Fruit fly (Drosophila melanogaster): Measurements from ENCODE around the gene RecQ5.

dm6 chr3L:14642820-14643219 lies 10.9 kb upstream of the RecQ5 start:
- no peak for TF ChIP-seq CG4854 (GFP tag; optimal IDR thresholded peaks at IDR 0.05)
- no peak for TF ChIP-seq jumu (GFP tag; optimal IDR thresholded peaks at IDR 0.05)
- TF ChIP-seq CG16815 (GFP tag; optimal IDR thresholded peaks at IDR 0.05): no peak
- no peak for TF ChIP-seq nom (GFP tag; optimal IDR thresholded peaks at IDR 0.05)
- no peak for TF ChIP-seq CG13287 (GFP tag; IDR thresholded peaks at IDR 0.05; ENCODE audit: partially characterized antibody)
- no peak for TF ChIP-seq Rx (GFP tag; IDR thresholded peaks at IDR 0.05)
- TF ChIP-seq H2.0 (GFP tag; IDR thresholded peaks at IDR 0.05): no peak
- TF ChIP-seq Doc2 (GFP tag; IDR thresholded peaks at IDR 0.05): no peak
- no peak for TF ChIP-seq CG12236 (GFP tag; optimal IDR thresholded peaks at IDR 0.05)
- no peak for TF ChIP-seq Kr (GFP tag; optimal IDR thresholded peaks at IDR 0.05)
- no peak for TF ChIP-seq CG15514 (GFP tag; optimal IDR thresholded peaks at IDR 0.05)
- no peak for TF ChIP-seq Vsx1 (GFP tag; optimal IDR thresholded peaks at IDR 0.05)
- no peak for TF ChIP-seq MTF-1 (GFP tag; optimal IDR thresholded peaks at IDR 0.05; ENCODE audit: borderline replicate concordance)
- no peak for TF ChIP-seq Eip74EF (GFP tag; optimal IDR thresholded peaks at IDR 0.05)
